Fruit fly (Drosophila melanogaster) whole organism, adult: ENCODE data around the gene Srx.

Source experiments
- CG11617 ChIP-seq: fragments of 200-800 bp; sonication (Bioruptor generic); optimal IDR thresholded peaks from 2 replicates; lab custom pipeline; 2017; ENCODE audit warnings: mild to moderate bottlenecking, missing biosample characterization, missing genetic modification reagents, missing genetic modification characterization
- CG12768 ChIP-seq: fragments of 200-800 bp; sonication (Bioruptor generic); optimal IDR thresholded peaks from 2 replicates; lab custom pipeline; 2017; ENCODE audit warnings: missing biosample characterization, missing genetic modification characterization, mild to moderate bottlenecking, moderate library complexity, missing genetic modification reagents
- CG14711 ChIP-seq: fragments of 200-800 bp; sonication (Bioruptor generic); optimal IDR thresholded peaks from 2 replicates; lab custom pipeline; 2018; ENCODE audit warnings: missing biosample characterization, mild to moderate bottlenecking, missing genetic modification characterization, moderate library complexity
- CG1620 ChIP-seq: fragments of 200-800 bp; sonication (Bioruptor generic); optimal IDR thresholded peaks from 2 replicates; lab custom pipeline; 2016; ENCODE audit warnings: missing biosample characterization, missing genetic modification characterization
- CG33017 ChIP-seq: fragments of 200-800 bp; sonication (Bioruptor generic); optimal IDR thresholded peaks from 2 replicates; lab custom pipeline; 2018; ENCODE audit warnings: missing biosample characterization, mild to moderate bottlenecking, missing genetic modification characterization, moderate library complexity
- CG5204 ChIP-seq: fragments of 200-800 bp; sonication (Bioruptor generic); optimal IDR thresholded peaks from 2 replicates; lab custom pipeline; 2016; ENCODE audit warnings: missing biosample characterization, missing genetic modification characterization
- CG7045 ChIP-seq: fragments of 200-800 bp; sonication (Bioruptor generic); optimal IDR thresholded peaks from 2 replicates; lab custom pipeline; 2017; ENCODE audit warnings: missing biosample characterization, mild to moderate bottlenecking, missing genetic modification characterization
- CG7101 ChIP-seq: fragments of 200-800 bp; sonication (Bioruptor generic); optimal IDR thresholded peaks from 2 replicates; lab custom pipeline; 2018; ENCODE audit warnings: missing biosample characterization, mild to moderate bottlenecking, missing genetic modification characterization, moderate library complexity
- Clk ChIP-seq: fragments of 200-800 bp; sonication (Bioruptor generic); optimal IDR thresholded peaks from 2 replicates; lab custom pipeline; 2017; ENCODE audit warnings: missing biosample characterization, missing genetic modification characterization
- Crg-1 ChIP-seq: fragments of 200-800 bp; sonication (Bioruptor generic); optimal IDR thresholded peaks from 2 replicates; lab custom pipeline; 2016; ENCODE audit warnings: missing biosample characterization, missing genetic modification characterization
- Hr96 ChIP-seq: fragments of 200-800 bp; sonication (Bioruptor generic); optimal IDR thresholded peaks from 2 replicates; lab custom pipeline; 2016; ENCODE audit warnings: missing biosample characterization, missing genetic modification characterization
- Mnt ChIP-seq: fragments of 200-800 bp; sonication (Bioruptor generic); optimal IDR thresholded peaks from 2 replicates; lab custom pipeline; 2016; ENCODE audit warnings: missing biosample characterization, mild to moderate bottlenecking, missing genetic modification characterization
- bab1 ChIP-seq: fragments of 200-800 bp; sonication (Bioruptor generic); optimal IDR thresholded peaks from 3 replicates; lab custom pipeline; 2019; ENCODE audit warnings: missing biosample characterization, mild to moderate bottlenecking, missing genetic modification characterization, moderate library complexity
- cic ChIP-seq: fragments of 200-800 bp; sonication (Bioruptor generic); optimal IDR thresholded peaks from 2 replicates; lab custom pipeline; 2017; ENCODE audit warnings: missing biosample characterization, mild to moderate bottlenecking, missing genetic modification characterization, moderate library complexity
- cnc ChIP-seq, 2 experiments: fragments of >200 bp; optimal IDR thresholded peaks; 2 replicates each; lab custom pipeline; 2017
- kay ChIP-seq: fragments of 200-800 bp; sonication (Bioruptor generic); peaks from one replicate; lab custom pipeline; 2016; ENCODE audit warnings: missing biosample characterization, missing genetic modification characterization, borderline replicate concordance
- ovo ChIP-seq: fragments of 200-800 bp; sonication (Bioruptor generic); optimal IDR thresholded peaks from 2 replicates; lab custom pipeline; 2016; ENCODE audit warnings: missing biosample characterization, missing genetic modification characterization
- pad ChIP-seq: fragments of 200-800 bp; sonication (Bioruptor generic); optimal IDR thresholded peaks from 3 replicates; lab custom pipeline; 2017; ENCODE audit warnings: missing biosample characterization, missing genetic modification characterization, mild to moderate bottlenecking, moderate library complexity, missing genetic modification reagents
- tj ChIP-seq: fragments of 200-800 bp; sonication (Bioruptor generic); optimal IDR thresholded peaks from 3 replicates; lab custom pipeline; 2017; ENCODE audit warnings: missing biosample characterization, mild to moderate bottlenecking, missing genetic modification characterization, moderate library complexity
- toe ChIP-seq: fragments of 200-800 bp; sonication (Bioruptor generic); optimal IDR thresholded peaks from 2 replicates; lab custom pipeline; 2016; ENCODE audit warnings: missing biosample characterization, missing genetic modification characterization

The Srx gene

dm6 chrX:17830644-17831043, 26.1 kb upstream of the Srx start, which contains the start of gene CG6398:
CG6398 (plus strand) TSS chrX:17830828.
- TF ChIP-seq kay (GFP tag; lab: Kevin White, UChicago) (no peak), Crg-1 (GFP tag; lab: Kevin White, UChicago) (no peak), tj (GFP tag; lab: Kevin White, UChicago) (peak; percentile 86), ovo (GFP tag; lab: Kevin White, UChicago) (no peak), cnc (optimal IDR thresholded peaks at IDR 0.05; lab: Kevin White, UChicago) (no peak), Clk (no peak), CG11617 (no peak), CG1620 (GFP tag; lab: Kevin White, UChicago) (peak; percentile 25), CG7101 (no peak), CG14711 (no peak), Mnt (GFP tag; lab: Kevin White, UChicago) (no peak), CG7045 (GFP tag; lab: Kevin White, UChicago) (no peak), CG12768 (no peak), pad (peak; percentile 14), toe (GFP tag; lab: Kevin White, UChicago) (no peak), Hr96 (GFP tag; lab: Kevin White, UChicago) (no peak), cic (no peak), bab1 (GFP tag; lab: Kevin White, UChicago) (peak; percentile 17)

dm6 chrX:17832163-17833014, 24.4 kb upstream of the Srx start:
- TF ChIP-seq CG12768 = no peak
- peak; percentile 61 for TF ChIP-seq bab1 (GFP tag; lab: Kevin White, UChicago)
- no peak for TF ChIP-seq kay (GFP tag; lab: Kevin White, UChicago)
- TF ChIP-seq toe (GFP tag; lab: Kevin White, UChicago) = no peak
- peak; percentile 85 for TF ChIP-seq pad
- TF ChIP-seq tj (GFP tag; lab: Kevin White, UChicago) = peak; percentile 93

- TF ChIP-seq Crg-1 (GFP tag; lab: Kevin White, UChicago) = no peak
- no peak for TF ChIP-seq ovo (GFP tag; lab: Kevin White, UChicago)
- TF ChIP-seq CG1620 (GFP tag; lab: Kevin White, UChicago) = no peak
- TF ChIP-seq Mnt (GFP tag; lab: Kevin White, UChicago) = no peak
- no peak for TF ChIP-seq CG11617
- TF ChIP-seq kay (GFP tag; lab: Kevin White, UChicago) = no peak
- TF ChIP-seq toe (GFP tag; lab: Kevin White, UChicago) = no peak
Observed at dm6 chrX:17833986-17834385, 22.8 kb upstream of the Srx start.

- TF ChIP-seq CG5204 (GFP tag; lab: Kevin White, UChicago) (no peak), CG1620 (GFP tag; lab: Kevin White, UChicago) (no peak), tj (GFP tag; lab: Kevin White, UChicago) (peak; percentile 99)
Observed at dm6 chrX:17834754-17835153, 22.0 kb upstream of the Srx start.

- no peak for TF ChIP-seq bab1 (GFP tag; lab: Kevin White, UChicago)
- no peak for TF ChIP-seq toe (GFP tag; lab: Kevin White, UChicago)
- TF ChIP-seq ovo (GFP tag; lab: Kevin White, UChicago) = no peak
- TF ChIP-seq CG1620 (GFP tag; lab: Kevin White, UChicago) = no peak
- no peak for TF ChIP-seq CG7101
- TF ChIP-seq kay (GFP tag; lab: Kevin White, UChicago) = no peak
- no peak for TF ChIP-seq Crg-1 (GFP tag; lab: Kevin White, UChicago)
- TF ChIP-seq pad = no peak
- no peak for TF ChIP-seq Hr96 (GFP tag; lab: Kevin White, UChicago)
- no peak for TF ChIP-seq CG11617
- no peak for TF ChIP-seq CG12768
- no peak for TF ChIP-seq cic
- no peak for TF ChIP-seq Mnt (GFP tag; lab: Kevin White, UChicago)
Observed at dm6 chrX:17836420-17836932, 20.3 kb upstream of the Srx start.

dm6 chrX:17841923-17842322, 14.9 kb upstream of the Srx start, which contains the start of gene Taf9:
Taf9 (plus strand) TSS chrX:17842161.
- peak; percentile 36 for TF ChIP-seq CG14711
- TF ChIP-seq bab1 (GFP tag; lab: Kevin White, UChicago) = peak; percentile 69
- TF ChIP-seq cic = peak; percentile 25
- peak; percentile 26 for TF ChIP-seq Crg-1 (GFP tag; lab: Kevin White, UChicago)
- peak; percentile 7 for TF ChIP-seq pad
- no peak for TF ChIP-seq CG33017 (tag; lab: Kevin White, UChicago)
- TF ChIP-seq CG5204 (GFP tag; lab: Kevin White, UChicago) = no peak
- peak; percentile 47 for TF ChIP-seq CG1620 (GFP tag; lab: Kevin White, UChicago)
- TF ChIP-seq Mnt (GFP tag; lab: Kevin White, UChicago) = peak; percentile 23
- no peak for TF ChIP-seq CG11617

- TF ChIP-seq Hr96 (GFP tag; lab: Kevin White, UChicago) (no peak), pad (peak; percentile 85), Mnt (GFP tag; lab: Kevin White, UChicago) (peak; percentile 79), CG5204 (GFP tag; lab: Kevin White, UChicago) (no peak), CG11617 (peak; percentile 92), CG33017 (tag; lab: Kevin White, UChicago) (peak; percentile 81), CG7101 (peak; percentile 96), CG1620 (GFP tag; lab: Kevin White, UChicago) (peak; percentile 85), CG7045 (GFP tag; lab: Kevin White, UChicago) (peak; percentile 85), Crg-1 (GFP tag; lab: Kevin White, UChicago) (peak; percentile 85), kay (GFP tag; lab: Kevin White, UChicago) (no peak), CG12768 (peak; percentile 85), tj (GFP tag; lab: Kevin White, UChicago) (peak; percentile 74), ovo (GFP tag; lab: Kevin White, UChicago) (peak; percentile 73), Clk (peak; percentile 69), cic (peak; percentile 16), cnc (optimal IDR thresholded peaks at IDR 0.05; lab: Kevin White, UChicago) (no peak), CG14711 (peak; percentile 96), toe (GFP tag; lab: Kevin White, UChicago) (peak; percentile 74), bab1 (GFP tag; lab: Kevin White, UChicago) (peak; percentile 96)
Observed at dm6 chrX:17844623-17845022, 12.2 kb upstream of the Srx start, which contains the start of the genes CG8142 and Ucp4A. CG8142 (minus strand) TSS chrX:17844704. Ucp4A (plus strand) TSS chrX:17844949.
